Worm (Caenorhabditis elegans): Measurements from ENCODE around the gene cdgs-1.

ce11 chrIV:7836030-7836429 lies 20.5 kb upstream of the cdgs-1 start:
- TF ChIP-seq him-1 (tag; optimal IDR thresholded peaks at IDR 0.05) (no peak), dao-5 (tag; optimal IDR thresholded peaks at IDR 0.05) (no peak), W03F9.2 (tag; optimal IDR thresholded peaks at IDR 0.05) (no peak)
